Worm (Caenorhabditis elegans) whole organism, late embryonic: ENCODE results near the gene slc-36.5.

Experiments used
- C08G9.2 ChIP-seq: sonication (generic microtip); optimal IDR thresholded peaks from 2 replicates; lab custom pipeline; 2016; ENCODE audit warnings: mild to moderate bottlenecking, missing genetic modification characterization, moderate library complexity, missing compliant biosample characterization
- F13H6.1 ChIP-seq: sonication (generic microtip); optimal IDR thresholded peaks from 2 replicates; lab custom pipeline; 2016; ENCODE audit warnings: missing genetic modification characterization, missing compliant biosample characterization
- K02D7.2 ChIP-seq: sonication (generic microtip); optimal IDR thresholded peaks from 2 replicates; lab custom pipeline; 2017; ENCODE audit warnings: mild to moderate bottlenecking, missing genetic modification characterization, missing compliant biosample characterization
- K09A11.1 ChIP-seq: sonication (generic microtip); optimal IDR thresholded peaks from 2 replicates; lab custom pipeline; 2017; ENCODE audit warnings: antibody characterized with exemption, mild to moderate bottlenecking, missing genetic modification characterization, missing compliant biosample characterization; ENCODE audit not compliant: insufficient read depth
- ahr-1 ChIP-seq: sonication (generic microtip); optimal IDR thresholded peaks from 2 replicates; lab custom pipeline; 2016; ENCODE audit warnings: missing genetic modification characterization, missing compliant biosample characterization
- ama-1 ChIP-seq: fragments of 150-350 bp; optimal IDR thresholded peaks from 2 replicates; lab custom pipeline; 2014
- ceh-14 ChIP-seq: sonication (generic microtip); optimal IDR thresholded peaks from 2 replicates; lab custom pipeline; 2016; ENCODE audit warnings: missing genotype, missing genetic modification characterization, missing compliant biosample characterization
- ceh-18 ChIP-seq: sonication (generic microtip); optimal IDR thresholded peaks from 2 replicates; lab custom pipeline; 2016; ENCODE audit warnings: missing genetic modification characterization, missing compliant biosample characterization
- ceh-19 ChIP-seq: fragments of 200-800 bp; sonication (Bioruptor generic); optimal IDR thresholded peaks from 2 replicates; lab custom pipeline; 2018; ENCODE audit warnings: mild to moderate bottlenecking, missing genetic modification characterization, missing compliant biosample characterization
- ceh-24 ChIP-seq: sonication (generic microtip); optimal IDR thresholded peaks from 2 replicates; lab custom pipeline; 2016; ENCODE audit warnings: mild to moderate bottlenecking, missing genetic modification characterization, missing compliant biosample characterization
- ceh-31 ChIP-seq: sonication (generic microtip); optimal IDR thresholded peaks from 2 replicates; lab custom pipeline; 2016; ENCODE audit warnings: missing genetic modification characterization, missing compliant biosample characterization
- ceh-34 ChIP-seq: sonication (generic microtip); optimal IDR thresholded peaks from 2 replicates; lab custom pipeline; 2016; ENCODE audit warnings: mild to moderate bottlenecking, missing genetic modification characterization, missing compliant biosample characterization
- elt-2 ChIP-seq: sonication (generic microtip); optimal IDR thresholded peaks from 2 replicates; lab custom pipeline; 2016; ENCODE audit warnings: missing genetic modification reagents, missing genetic modification characterization, missing compliant biosample characterization
- eyg-1 ChIP-seq: sonication (generic microtip); optimal IDR thresholded peaks from 2 replicates; lab custom pipeline; 2016; ENCODE audit warnings: missing genotype, missing genetic modification characterization, missing compliant biosample characterization
- fkh-10 ChIP-seq: fragments of 150-350 bp; optimal IDR thresholded peaks from 2 replicates; lab custom pipeline; 2014; ENCODE audit warnings: missing biosample characterization, missing genetic modification reagents, missing genetic modification characterization
- fkh-6 ChIP-seq: sonication (generic microtip); optimal IDR thresholded peaks from 2 replicates; lab custom pipeline; 2016; ENCODE audit warnings: missing genetic modification characterization, missing compliant biosample characterization
- hlh-15 ChIP-seq: sonication (generic microtip); optimal IDR thresholded peaks from 2 replicates; lab custom pipeline; 2016; ENCODE audit warnings: missing genetic modification characterization, missing compliant biosample characterization
- hlh-30 ChIP-seq: sonication (generic microtip); optimal IDR thresholded peaks from 2 replicates; lab custom pipeline; 2017; ENCODE audit warnings: antibody characterized with exemption, missing genetic modification characterization, missing compliant biosample characterization; ENCODE audit not compliant: insufficient read depth
- hlh-6 ChIP-seq: sonication (generic microtip); optimal IDR thresholded peaks from 2 replicates; lab custom pipeline; 2016; ENCODE audit warnings: missing genotype, missing genetic modification characterization, missing compliant biosample characterization
- mec-3 ChIP-seq: sonication (generic microtip); optimal IDR thresholded peaks from 2 replicates; lab custom pipeline; 2016; ENCODE audit warnings: borderline replicate concordance, missing genetic modification characterization, missing compliant biosample characterization
- nhr-232 ChIP-seq: sonication (generic microtip); optimal IDR thresholded peaks from 2 replicates; lab custom pipeline; 2016; ENCODE audit warnings: missing genetic modification characterization, missing compliant biosample characterization
- pag-3 ChIP-seq: sonication (generic microtip); optimal IDR thresholded peaks from 2 replicates; lab custom pipeline; 2016; ENCODE audit warnings: missing compliant biosample characterization, missing genetic modification characterization, borderline replicate concordance
- pax-1 ChIP-seq: fragments of 150-350 bp; optimal IDR thresholded peaks from 2 replicates; lab custom pipeline; 2014; ENCODE audit warnings: missing biosample characterization, missing genetic modification characterization
- pha-2 ChIP-seq: sonication (generic microtip); optimal IDR thresholded peaks from 2 replicates; lab custom pipeline; 2017; ENCODE audit warnings: mild to moderate bottlenecking, missing genetic modification characterization, missing compliant biosample characterization
- pha-4 ChIP-seq: fragments of 150-350 bp; optimal IDR thresholded peaks from 2 replicates; lab custom pipeline; 2018; ENCODE audit warnings: missing biosample characterization, missing genetic modification reagents, missing genetic modification characterization
- pqm-1 ChIP-seq: sonication (generic microtip); optimal IDR thresholded peaks from 2 replicates; lab custom pipeline; 2016; ENCODE audit warnings: missing genetic modification characterization, missing compliant biosample characterization
- ref-2 ChIP-seq: sonication (generic microtip); optimal IDR thresholded peaks from 2 replicates; lab custom pipeline; 2016; ENCODE audit warnings: missing genetic modification characterization, missing compliant biosample characterization
- rnt-1 ChIP-seq: sonication (generic microtip); optimal IDR thresholded peaks from 2 replicates; lab custom pipeline; 2016; ENCODE audit warnings: missing genetic modification characterization, missing compliant biosample characterization
- sox-2 ChIP-seq: fragments of 200-800 bp; sonication (Bioruptor generic); IDR thresholded peaks from 2 replicates; pipeline ENCODE4 v1.3.6; 2022; ENCODE audit warnings: missing genetic modification reagents, missing genetic modification characterization, missing compliant biosample characterization
- tbx-2 ChIP-seq: sonication (generic microtip); optimal IDR thresholded peaks from 2 replicates; lab custom pipeline; 2016; ENCODE audit warnings: missing genetic modification characterization, missing compliant biosample characterization
- unc-42 ChIP-seq: sonication (generic microtip); optimal IDR thresholded peaks from 2 replicates; lab custom pipeline; 2016; ENCODE audit warnings: missing genotype, missing genetic modification characterization, missing compliant biosample characterization
- zip-5 ChIP-seq: sonication (generic microtip); optimal IDR thresholded peaks from 2 replicates; lab custom pipeline; 2016; ENCODE audit warnings: missing genetic modification characterization, missing compliant biosample characterization

Gene slc-36.5

ce11 chrII:6835500-6835899, 41.4 kb downstream of the slc-36.5 start (continued):
- TF ChIP-seq pha-4 (no peak), ama-1 (lab: Kevin White, UChicago) (no peak)

ce11 chrII:6834582-6835058, 42.2 kb downstream of the slc-36.5 start, which contains the start of gene egl-27:
TSS of gene egl-27 (plus strand) at chrII:6835008.
- TF ChIP-seq pax-1: no peak
- no peak for TF ChIP-seq pag-3 (tag; lab: Kevin White, UChicago)
- TF ChIP-seq fkh-10: no peak
- TF ChIP-seq pqm-1: no peak
- TF ChIP-seq unc-42 (tag; lab: Kevin White, UChicago): no peak
- TF ChIP-seq elt-2: no peak
- TF ChIP-seq mec-3 (tag; lab: Kevin White, UChicago): no peak

- TF ChIP-seq ref-2 (tag; lab: Kevin White, UChicago) (peak; percentile 55), ceh-31 (peak; percentile 18), ceh-34 (peak; percentile 30), F13H6.1 (tag; lab: Kevin White, UChicago) (peak; percentile 32), hlh-6 (tag; lab: Kevin White, UChicago) (no peak), ceh-24 (no peak), C08G9.2 (tag; lab: Kevin White, UChicago) (peak; percentile 4), hlh-30 (tag; lab: Kevin White, UChicago) (peak; percentile 63), tbx-2 (tag; lab: Kevin White, UChicago) (peak; percentile 1)
These were observed 43.0 kb downstream of the slc-36.5 start for ce11 chrII:6833781-6834339.

ce11 chrII:6832695-6833389, 44.0 kb downstream of the slc-36.5 start:
- TF ChIP-seq ceh-31 (peak; percentile 17), elt-2 (peak; percentile 32), pha-2 (tag; lab: Kevin White, UChicago) (peak; percentile 19), pax-1 (no peak), tbx-2 (tag; lab: Kevin White, UChicago) (peak; percentile 17), ceh-18 (tag; lab: Kevin White, UChicago) (peak; percentile 39), fkh-6 (tag; lab: Kevin White, UChicago) (no peak), C08G9.2 (tag; lab: Kevin White, UChicago) (peak; percentile 27), pha-4 (no peak), fkh-10 (no peak), hlh-6 (tag; lab: Kevin White, UChicago) (peak; percentile 13), rnt-1 (tag; lab: Kevin White, UChicago) (peak; percentile 40), ceh-14 (tag; lab: Kevin White, UChicago) (peak; percentile 13), K02D7.2 (tag; lab: Kevin White, UChicago) (no peak), ceh-19 (GFP tag; lab: Kevin White, UChicago) (no peak), F13H6.1 (tag; lab: Kevin White, UChicago) (no peak)
- TF ChIP-seq, all 69 proteins: peak for 9

ce11 chrII:6832207-6832606, 44.6 kb downstream of the slc-36.5 start:
- TF ChIP-seq eyg-1 (tag; lab: Kevin White, UChicago) (no peak), unc-42 (tag; lab: Kevin White, UChicago) (peak; percentile 13), elt-2 (no peak), K09A11.1 (tag; lab: Kevin White, UChicago) (no peak), C08G9.2 (tag; lab: Kevin White, UChicago) (no peak), nhr-232 (tag; lab: Kevin White, UChicago) (no peak)
- TF ChIP-seq, all 69 proteins: peak for 1

ce11 chrII:6831531-6832201, 45.2 kb downstream of the slc-36.5 start:
- TF ChIP-seq zip-5 (tag; lab: Kevin White, UChicago): no peak
- TF ChIP-seq hlh-15 (tag; lab: Kevin White, UChicago): no peak
- TF ChIP-seq sox-2 (GFP tag; lab: Robert Waterston, UW): peak; percentile 39
- peak; percentile 53 for TF ChIP-seq ceh-31
- no peak for TF ChIP-seq ahr-1 (tag; lab: Kevin White, UChicago)
- TF ChIP-seq tbx-2 (tag; lab: Kevin White, UChicago): peak; percentile 28
- TF ChIP-seq pax-1: peak; percentile 3
- TF ChIP-seq nhr-232 (tag; lab: Kevin White, UChicago): peak; percentile 29
